Worm (Caenorhabditis elegans): Measurements from ENCODE around the gene sra-35.

DNA sequence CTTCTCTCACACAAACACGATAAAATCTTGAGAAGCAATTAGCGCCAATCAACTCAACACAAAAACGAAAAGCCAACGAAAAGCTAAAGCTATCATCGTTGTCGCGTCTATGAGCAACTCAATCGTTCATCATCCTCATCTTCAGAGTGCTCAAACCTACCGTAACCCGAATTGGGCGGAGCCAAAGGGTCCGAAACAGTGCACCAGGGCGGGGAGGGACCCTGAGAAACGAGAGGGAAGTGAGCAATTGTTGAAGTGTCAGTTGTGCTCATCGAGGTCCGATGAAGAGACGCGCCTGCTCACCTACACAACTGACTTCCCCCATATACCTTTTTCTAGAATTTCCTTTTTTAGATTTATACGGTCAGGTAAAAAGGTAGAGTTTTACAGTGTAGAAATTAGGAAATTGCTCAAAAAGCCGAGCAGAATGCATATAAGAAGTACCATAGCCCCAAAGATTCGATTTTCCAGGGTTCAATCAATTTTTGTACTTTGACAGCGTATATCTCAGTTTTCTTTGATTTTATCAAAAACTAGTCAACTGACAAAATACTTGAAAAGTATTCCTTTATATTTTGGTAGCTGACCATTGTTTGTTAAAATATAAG is 9.3 kb downstream of the sra-35 start, which contains the start of gene hlh-1:
- TF ChIP-seq nhr-237 (tag; optimal IDR thresholded peaks at IDR 0.05), result no peak
- no peak for TF ChIP-seq ceh-16 (tag; optimal IDR thresholded peaks at IDR 0.05)
- TF ChIP-seq fos-1 (tag; optimal IDR thresholded peaks at IDR 0.05), result no peak
- no peak for TF ChIP-seq zag-1 (tag; optimal IDR thresholded peaks at IDR 0.05)
- TF ChIP-seq pqm-1 (tag; optimal IDR thresholded peaks at IDR 0.05), result no peak
- no peak for TF ChIP-seq egl-27 (tag; optimal IDR thresholded peaks at IDR 0.05)
- TF ChIP-seq jun-1 (tag; optimal IDR thresholded peaks at IDR 0.05), result no peak
- no peak for TF ChIP-seq ztf-11 (tag; optimal IDR thresholded peaks at IDR 0.05)
- TF ChIP-seq nhr-25 (tag; optimal IDR thresholded peaks at IDR 0.05), result no peak
- TF ChIP-seq ceh-82 (tag; optimal IDR thresholded peaks at IDR 0.05), result no peak
- no peak for TF ChIP-seq snpc-4 (tag; optimal IDR thresholded peaks at IDR 0.05)
- no peak for TF ChIP-seq ceh-28 (tag; optimal IDR thresholded peaks at IDR 0.05)
- TF ChIP-seq nhr-77 (tag; optimal IDR thresholded peaks at IDR 0.05), result no peak
- no peak for TF ChIP-seq nhr-12 (tag; optimal IDR thresholded peaks at IDR 0.05)
